Fruit fly (Drosophila melanogaster) Kc167 (cell line): ENCODE data around the gene Cpr65Au.

Source experiments
- Myc ChIP-seq: fragments of >200 bp; optimal IDR thresholded peaks from 2 replicates; lab custom pipeline; 2017; ENCODE audit warnings: missing external identifiers
- Sin3A ChIP-seq: fragments of >200 bp; optimal IDR thresholded peaks from 2 replicates; lab custom pipeline; 2018; ENCODE audit warnings: missing external identifiers
- h ChIP-seq: fragments of >200 bp; optimal IDR thresholded peaks from 3 replicates; lab custom pipeline; 2018; ENCODE audit warnings: missing external identifiers
- insv ChIP-seq: fragments of >200 bp; optimal IDR thresholded peaks from 3 replicates; lab custom pipeline; 2018; ENCODE audit warnings: missing external identifiers

DNA sequence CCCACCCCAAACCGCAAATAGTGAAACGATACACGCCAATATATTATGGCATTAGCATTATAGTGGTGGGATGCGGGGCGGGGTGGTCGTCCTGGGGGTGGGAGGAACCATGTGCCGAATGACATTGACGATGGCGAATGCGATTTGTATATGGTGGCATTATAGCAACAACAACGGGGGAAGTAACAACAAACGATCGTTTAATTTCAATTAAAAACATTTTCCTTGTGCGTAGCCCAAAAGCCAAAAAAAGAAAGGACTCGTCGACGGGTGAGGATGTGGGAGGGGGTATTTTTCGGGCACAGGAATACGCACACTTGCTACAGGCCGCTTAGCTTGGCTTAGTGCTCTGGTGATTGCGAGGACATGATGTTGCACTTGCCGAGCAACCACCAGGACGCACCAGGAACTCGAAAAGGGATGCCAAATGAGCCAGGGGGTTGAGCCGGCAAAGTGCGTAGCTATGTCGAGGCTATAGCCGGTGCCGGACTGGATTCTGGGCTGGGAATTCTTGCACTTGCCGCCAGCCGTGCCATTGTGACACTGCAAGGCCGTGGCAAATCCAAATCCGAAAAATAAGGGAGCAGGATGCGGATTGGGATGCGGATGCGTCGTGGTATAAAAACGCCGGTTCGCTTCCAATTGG is 30.7 kb upstream of the Cpr65Au start, which contains the start of gene Prdm13:
- TF ChIP-seq Myc (lab: Kevin White, UChicago) = no peak
- no peak for TF ChIP-seq Sin3A
- no peak for TF ChIP-seq insv (lab: Kevin White, UChicago)
- no peak for TF ChIP-seq h (lab: Kevin White, UChicago)
